Worm (Caenorhabditis elegans): Measurements from ENCODE around the gene Y76B12C.9.

DNA sequence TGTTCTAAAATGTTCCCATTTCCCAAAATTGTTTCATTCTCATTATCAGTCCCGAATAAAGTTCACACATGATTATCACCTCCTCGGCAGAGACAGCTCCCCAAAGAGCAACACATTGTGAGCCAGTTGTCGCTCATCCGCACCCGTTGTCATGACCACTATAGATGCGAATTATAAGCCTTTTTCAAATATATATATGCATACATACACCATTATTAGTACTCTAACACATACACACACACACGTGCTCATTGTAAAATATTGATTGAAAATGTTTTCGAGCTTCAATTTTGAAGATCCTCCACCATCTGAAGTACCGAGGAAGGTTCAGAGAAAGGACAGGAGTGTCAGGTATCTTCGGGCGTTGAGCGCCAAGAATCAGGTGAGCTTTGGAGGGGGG is at the start of gene Y76B12C.9, which contains the start of gene cng-2:
- TF ChIP-seq unc-86 (tag; optimal IDR thresholded peaks at IDR 0.05) (no peak), ceh-6 (GFP tag; optimal IDR thresholded peaks at IDR 0.05) (no peak), pqm-1 (tag; optimal IDR thresholded peaks at IDR 0.05) (no peak), tbx-7 (tag; optimal IDR thresholded peaks at IDR 0.05) (no peak), unc-55 (GFP tag; optimal IDR thresholded peaks at IDR 0.05) (no peak), fax-1 (tag; optimal IDR thresholded peaks at IDR 0.05) (no peak), ceh-48 (tag; optimal IDR thresholded peaks at IDR 0.05) (no peak), ceh-9 (tag; optimal IDR thresholded peaks at IDR 0.05) (no peak), nfya-1 (tag; optimal IDR thresholded peaks at IDR 0.05) (no peak), npax-4 (tag; optimal IDR thresholded peaks at IDR 0.05) (no peak), hlh-30 (tag; optimal IDR thresholded peaks at IDR 0.05; ENCODE audit: insufficient read depth) (no peak), pag-3 (tag; optimal IDR thresholded peaks at IDR 0.05; ENCODE audit: borderline replicate concordance) (no peak), hlh-6 (tag; optimal IDR thresholded peaks at IDR 0.05) (no peak), ceh-34 (tag; optimal IDR thresholded peaks at IDR 0.05) (no peak)
